Worm (Caenorhabditis elegans) whole organism, late embryonic: ENCODE data around the gene daf-22.

Experiments
- F13H6.1 ChIP-seq: sonication (generic microtip); optimal IDR thresholded peaks from 2 replicates; lab custom pipeline; 2016; ENCODE audit warnings: missing genetic modification characterization, missing compliant biosample characterization
- dve-1 ChIP-seq: sonication (generic microtip); optimal IDR thresholded peaks from 2 replicates; lab custom pipeline; 2017; ENCODE audit warnings: antibody characterized with exemption, mild to moderate bottlenecking, missing genetic modification characterization, missing compliant biosample characterization
- elt-2 ChIP-seq: sonication (generic microtip); optimal IDR thresholded peaks from 2 replicates; lab custom pipeline; 2016; ENCODE audit warnings: missing genetic modification reagents, missing genetic modification characterization, missing compliant biosample characterization
- elt-4 ChIP-seq: sonication (generic microtip); optimal IDR thresholded peaks from 2 replicates; lab custom pipeline; 2016; ENCODE audit warnings: missing genetic modification characterization, missing compliant biosample characterization
- nfya-1 ChIP-seq: sonication (generic microtip); optimal IDR thresholded peaks from 2 replicates; lab custom pipeline; 2017; ENCODE audit warnings: missing genetic modification characterization, mild to moderate bottlenecking, missing compliant biosample characterization, antibody characterized with exemption, moderate library complexity
- pag-3 ChIP-seq: sonication (generic microtip); optimal IDR thresholded peaks from 2 replicates; lab custom pipeline; 2016; ENCODE audit warnings: missing compliant biosample characterization, missing genetic modification characterization, borderline replicate concordance
- pqm-1 ChIP-seq: sonication (generic microtip); optimal IDR thresholded peaks from 2 replicates; lab custom pipeline; 2016; ENCODE audit warnings: missing genetic modification characterization, missing compliant biosample characterization
- ref-2 ChIP-seq: sonication (generic microtip); optimal IDR thresholded peaks from 2 replicates; lab custom pipeline; 2016; ENCODE audit warnings: missing genetic modification characterization, missing compliant biosample characterization
- tbx-2 ChIP-seq: sonication (generic microtip); optimal IDR thresholded peaks from 2 replicates; lab custom pipeline; 2016; ENCODE audit warnings: missing genetic modification characterization, missing compliant biosample characterization
- unc-42 ChIP-seq: sonication (generic microtip); optimal IDR thresholded peaks from 2 replicates; lab custom pipeline; 2016; ENCODE audit warnings: missing genotype, missing genetic modification characterization, missing compliant biosample characterization

DNA sequence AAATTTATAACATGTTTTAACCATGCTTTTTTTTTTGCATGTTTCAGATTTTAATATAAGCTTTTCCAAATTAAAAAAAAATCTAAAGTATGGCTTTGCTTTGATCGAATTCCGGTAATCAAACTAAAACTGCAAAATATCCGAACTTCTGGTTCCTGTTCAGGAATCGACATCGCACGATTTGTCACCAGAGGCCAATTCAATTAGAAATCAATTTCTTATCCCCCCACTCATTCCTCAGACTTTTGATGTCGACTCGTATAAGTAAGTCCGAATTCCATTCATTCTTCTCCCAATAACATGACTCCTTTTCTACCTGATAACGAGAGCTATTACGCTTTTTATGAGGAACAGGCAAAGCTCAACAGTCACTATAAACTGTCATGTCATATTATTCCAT is 22.7 kb upstream of the daf-22 start, which contains the start of gene srh-27:
- TF ChIP-seq pqm-1 (tag; lab: Kevin White, UChicago) (no peak), dve-1 (no peak), unc-42 (tag; lab: Kevin White, UChicago) (no peak), elt-2 (tag; lab: Kevin White, UChicago) (no peak), tbx-2 (tag; lab: Kevin White, UChicago) (no peak), F13H6.1 (no peak), pag-3 (tag; lab: Kevin White, UChicago) (no peak), elt-4 (tag; lab: Kevin White, UChicago) (no peak), nfya-1 (tag; lab: Kevin White, UChicago) (no peak), ref-2 (tag; lab: Kevin White, UChicago) (no peak)
